ENCODE assay signal across 4 fruit fly cellular contexts in genomic region chr2L:20907995-20908654, dm6.
TF ChIP-seq lines count a peak whose summit lies in the region.

No protein-coding gene starts in this region.

- TF ChIP-seq CTCF in whole organism, embryonic (GFP tag; optimal IDR thresholded peaks at IDR 0.05; lab: Kevin White, UChicago) = no peak

TF ChIP-seq in whole organism, adult, 20 proteins besides CTCF, POLR2A, EP300 and RAD21:
- TF ChIP-seq bab1 (GFP tag; optimal IDR thresholded peaks at IDR 0.05; lab: Kevin White, UChicago) (peak; percentile 4), Hr96 (GFP tag; optimal IDR thresholded peaks at IDR 0.05; lab: Kevin White, UChicago) (no peak), kay (GFP tag; lab: Kevin White, UChicago; ENCODE audit: borderline replicate concordance) (no peak), CG33017 (tag; optimal IDR thresholded peaks at IDR 0.05; lab: Kevin White, UChicago) (no peak), tj (GFP tag; optimal IDR thresholded peaks at IDR 0.05; lab: Kevin White, UChicago) (peak; percentile 97)

TF ChIP-seq in whole organism, embryonic, 481 proteins besides CTCF, POLR2A, EP300 and RAD21:
- TF ChIP-seq CG11456 (GFP tag; IDR thresholded peaks at IDR 0.05; lab: Robert Waterston, UW) (no peak), Med (GFP tag; lab: Kevin White, UChicago) (peak; percentile 29), Bgb (GFP tag; IDR thresholded peaks at IDR 0.05; lab: Robert Waterston, UW; ENCODE audit: partially characterized antibody) (peak; percentile 23; the same call in 1 of the 2 replicates)

TF ChIP-seq in whole organism, prepupa, 60 proteins besides CTCF, POLR2A, EP300 and RAD21:
- TF ChIP-seq Ets21C (GFP tag; optimal IDR thresholded peaks at IDR 0.05; lab: Kevin White, UChicago) (no peak), salr (GFP tag; optimal IDR thresholded peaks at IDR 0.05; lab: Kevin White, UChicago) (no peak), CG8632 (GFP tag; optimal IDR thresholded peaks at IDR 0.05; lab: Kevin White, UChicago) (no peak), Sox102F (GFP tag; optimal IDR thresholded peaks at IDR 0.05; lab: Kevin White, UChicago) (no peak), CG4318 (GFP tag; optimal IDR thresholded peaks at IDR 0.05; lab: Kevin White, UChicago) (no peak), CG6854 (GFP tag; optimal IDR thresholded peaks at IDR 0.05; lab: Kevin White, UChicago) (peak; percentile 55), CG15336 (GFP tag; IDR thresholded peaks at IDR 0.05; lab: Robert Waterston, UW) (no peak), Eip78C (GFP tag; lab: Kevin White, UChicago) (peak; percentile 41), Smox (GFP tag; optimal IDR thresholded peaks at IDR 0.05; lab: Kevin White, UChicago) (no peak), dac (GFP tag; optimal IDR thresholded peaks at IDR 0.05; lab: Kevin White, UChicago) (no peak), CG6792 (GFP tag; optimal IDR thresholded peaks at IDR 0.05; lab: Kevin White, UChicago) (no peak), eg (GFP tag; IDR thresholded peaks at IDR 0.05; lab: Robert Waterston, UW) (peak; percentile 37; the same call in 1 of the 3 replicates), CG34406 (GFP tag; optimal IDR thresholded peaks at IDR 0.05; lab: Kevin White, UChicago) (no peak), Blimp-1 (GFP tag; optimal IDR thresholded peaks at IDR 0.05; lab: Kevin White, UChicago) (peak; percentile 76)
TF ChIP-seq in whole organism, prepupa: peak in this region for 4.

TF ChIP-seq in whole organism, pupa, 21 proteins besides CTCF, POLR2A, EP300 and RAD21:
- TF ChIP-seq EcR (GFP tag; optimal IDR thresholded peaks at IDR 0.05; lab: Kevin White, UChicago) (peak; percentile 60), Snoo (tag; optimal IDR thresholded peaks at IDR 0.05; lab: Kevin White, UChicago) (peak; percentile 59), CG14655 (GFP tag; optimal IDR thresholded peaks at IDR 0.05; lab: Kevin White, UChicago) (no peak)
